Worm (Caenorhabditis elegans) whole organism, mixed stage, embryonic: Measurements from ENCODE around the gene mai-1.

ENCODE experiments used
- M03D4.4 ChIP-seq: sonication (generic microtip); optimal IDR thresholded peaks from 2 replicates; lab custom pipeline; 2017; ENCODE audit warnings: mild to moderate bottlenecking, missing genetic modification characterization, missing compliant biosample characterization
- bed-3 ChIP-seq: fragments of 200-800 bp; sonication (Bioruptor generic); optimal IDR thresholded peaks from 3 replicates; lab custom pipeline; 2018; ENCODE audit warnings: mild to moderate bottlenecking, missing genetic modification characterization, moderate library complexity, missing compliant biosample characterization
- blmp-1 ChIP-seq: fragments of 150-350 bp; optimal IDR thresholded peaks from 2 replicates; lab custom pipeline; 2014; ENCODE audit warnings: missing biosample characterization, missing genetic modification characterization
- ceh-39 ChIP-seq: fragments of 150-350 bp; optimal IDR thresholded peaks from 2 replicates; lab custom pipeline; 2014; ENCODE audit warnings: missing biosample characterization, missing genetic modification characterization
- ceh-43 ChIP-seq: fragments of 200-800 bp; sonication (Bioruptor generic); optimal IDR thresholded peaks from 2 replicates; lab custom pipeline; 2018; ENCODE audit warnings: mild to moderate bottlenecking, missing genetic modification characterization, moderate library complexity, missing compliant biosample characterization
- ceh-83 ChIP-seq: fragments of 200-800 bp; sonication (Bioruptor generic); optimal IDR thresholded peaks from 2 replicates; lab custom pipeline; 2018; ENCODE audit warnings: mild to moderate bottlenecking, missing genetic modification characterization, missing compliant biosample characterization
- ces-1 ChIP-seq: fragments of 150-350 bp; optimal IDR thresholded peaks from 2 replicates; lab custom pipeline; 2014; ENCODE audit warnings: missing biosample characterization, missing genetic modification reagents, missing genetic modification characterization
- cnd-1 ChIP-seq: fragments of 200-800 bp; sonication (Bioruptor generic); optimal IDR thresholded peaks from 2 replicates; lab custom pipeline; 2018; ENCODE audit warnings: mild to moderate bottlenecking, missing genetic modification characterization, missing compliant biosample characterization
- drap-1 ChIP-seq: fragments of 200-800 bp; sonication (Bioruptor generic); optimal IDR thresholded peaks from 3 replicates; lab custom pipeline; 2018; ENCODE audit warnings: mild to moderate bottlenecking, missing genetic modification characterization, missing compliant biosample characterization
- elt-1 ChIP-seq: sonication (generic microtip); optimal IDR thresholded peaks from 2 replicates; lab custom pipeline; 2017; ENCODE audit warnings: missing genetic modification characterization, mild to moderate bottlenecking, missing compliant biosample characterization, antibody characterized with exemption, moderate library complexity, borderline replicate concordance; ENCODE audit not compliant: insufficient read depth
- elt-3 ChIP-seq: fragments of 150-350 bp; optimal IDR thresholded peaks from 2 replicates; lab custom pipeline; 2014; ENCODE audit warnings: missing biosample characterization, missing genetic modification characterization
- flh-1 ChIP-seq: fragments of 200-800 bp; sonication (Bioruptor generic); optimal IDR thresholded peaks from 2 replicates; lab custom pipeline; 2018; ENCODE audit warnings: mild to moderate bottlenecking, missing genetic modification characterization, moderate library complexity, missing compliant biosample characterization
- ham-2 ChIP-seq: fragments of 200-800 bp; sonication (Bioruptor generic); optimal IDR thresholded peaks from 2 replicates; lab custom pipeline; 2018; ENCODE audit warnings: mild to moderate bottlenecking, missing genetic modification characterization, missing compliant biosample characterization
- hlh-1 ChIP-seq: fragments of 150-350 bp; optimal IDR thresholded peaks from 2 replicates; lab custom pipeline; 2014; ENCODE audit warnings: missing biosample characterization, missing genetic modification reagents, missing genetic modification characterization
- lin-13 ChIP-seq: fragments of 150-350 bp; optimal IDR thresholded peaks from 2 replicates; lab custom pipeline; 2014; ENCODE audit warnings: missing biosample characterization, missing genetic modification characterization
- lin-32 ChIP-seq: fragments of 200-800 bp; sonication (Bioruptor generic); optimal IDR thresholded peaks from 2 replicates; lab custom pipeline; 2018; ENCODE audit warnings: mild to moderate bottlenecking, missing genetic modification characterization, missing compliant biosample characterization
- lsy-2 ChIP-seq: fragments of 150-350 bp; optimal IDR thresholded peaks from 2 replicates; lab custom pipeline; 2014; ENCODE audit warnings: missing biosample characterization, missing genetic modification characterization
- mab-5 ChIP-seq: fragments of 150-350 bp; optimal IDR thresholded peaks from 2 replicates; lab custom pipeline; 2014; ENCODE audit warnings: missing biosample characterization, missing genetic modification characterization
- mep-1 ChIP-seq: fragments of 150-350 bp; optimal IDR thresholded peaks from 2 replicates; lab custom pipeline; 2017; ENCODE audit warnings: missing biosample characterization, missing genetic modification reagents, missing genetic modification characterization, inconsistent platforms
- mls-2 ChIP-seq: sonication (generic microtip); optimal IDR thresholded peaks from 2 replicates; lab custom pipeline; 2016; ENCODE audit warnings: mild to moderate bottlenecking, missing genetic modification characterization, moderate library complexity, missing compliant biosample characterization
- nhr-12 ChIP-seq: fragments of 150-350 bp; optimal IDR thresholded peaks from 2 replicates; lab custom pipeline; 2014; ENCODE audit warnings: missing biosample characterization, missing genetic modification characterization
- nhr-2 ChIP-seq: fragments of 150-350 bp; optimal IDR thresholded peaks from 2 replicates; lab custom pipeline; 2014; ENCODE audit warnings: missing biosample characterization, missing genetic modification characterization
- nhr-237 ChIP-seq: fragments of 150-350 bp; optimal IDR thresholded peaks from 2 replicates; lab custom pipeline; 2014; ENCODE audit warnings: missing biosample characterization, missing genetic modification characterization
- nhr-28 ChIP-seq: fragments of 150-350 bp; optimal IDR thresholded peaks from 2 replicates; lab custom pipeline; 2014; ENCODE audit warnings: missing biosample characterization, missing genetic modification characterization
- nhr-76 ChIP-seq: sonication (generic microtip); optimal IDR thresholded peaks from 2 replicates; lab custom pipeline; 2017; ENCODE audit warnings: missing biosample characterization, missing genetic modification characterization
- pha-4 ChIP-seq: fragments of 150-350 bp; optimal IDR thresholded peaks from 2 replicates; lab custom pipeline; 2018; ENCODE audit warnings: missing biosample characterization, missing genetic modification reagents, missing genetic modification characterization
- sem-2 ChIP-seq: fragments of 200-800 bp; sonication (Bioruptor generic); optimal IDR thresholded peaks from 2 replicates; lab custom pipeline; 2018; ENCODE audit warnings: mild to moderate bottlenecking, missing genetic modification characterization, missing compliant biosample characterization
- snpc-4 ChIP-seq: fragments of 150-350 bp; optimal IDR thresholded peaks from 2 replicates; lab custom pipeline; 2014; ENCODE audit warnings: missing biosample characterization, missing genetic modification characterization
- sptf-1 ChIP-seq: sonication (generic microtip); optimal IDR thresholded peaks from 2 replicates; lab custom pipeline; 2017; ENCODE audit warnings: mild to moderate bottlenecking, missing genetic modification characterization, moderate library complexity, missing compliant biosample characterization
- tbx-8 ChIP-seq: fragments of 200-800 bp; sonication (Bioruptor generic); optimal IDR thresholded peaks from 2 replicates; lab custom pipeline; 2018; ENCODE audit warnings: mild to moderate bottlenecking, missing genetic modification characterization, moderate library complexity, missing compliant biosample characterization
- unc-120 ChIP-seq: sonication (generic microtip); optimal IDR thresholded peaks from 2 replicates; lab custom pipeline; 2017; ENCODE audit warnings: missing genetic modification characterization, missing compliant biosample characterization; ENCODE audit not compliant: poor library complexity, severe bottlenecking
- unc-39 ChIP-seq: fragments of 150-350 bp; optimal IDR thresholded peaks from 2 replicates; lab custom pipeline; 2014; ENCODE audit warnings: missing biosample characterization, missing genetic modification characterization
- unc-62 ChIP-seq: fragments of 150-350 bp; optimal IDR thresholded peaks from 2 replicates; lab custom pipeline; 2014; ENCODE audit warnings: missing biosample characterization, missing genetic modification reagents, missing genetic modification characterization
- zip-8 ChIP-seq: fragments of 150-350 bp; optimal IDR thresholded peaks from 2 replicates; lab custom pipeline; 2014; ENCODE audit warnings: missing biosample characterization, missing genetic modification characterization
- ztf-11 ChIP-seq: fragments of 150-350 bp; optimal IDR thresholded peaks from 2 replicates; lab custom pipeline; 2014; ENCODE audit warnings: missing biosample characterization, missing genetic modification characterization

Gene mai-1

ce11 chrX:3108603-3109002 is 7.8 kb downstream of the mai-1 start:
- TF ChIP-seq hlh-1 (tag; lab: Kevin White, UChicago), result peak; percentile 45
- TF ChIP-seq ceh-83 (GFP tag; lab: Kevin White, UChicago), result no peak

ce11 chrX:3106137-3106536 is 10.3 kb downstream of the mai-1 start, which contains the start of gene K10B3.5:
Gene K10B3.5 (minus strand): TSS chrX:3106479.
- TF ChIP-seq elt-1 (peak; percentile 16), lin-13 (tag; lab: Kevin White, UChicago) (peak; percentile 77), cnd-1 (tag; lab: Kevin White, UChicago) (no peak), lsy-2 (peak; percentile 66), elt-3 (tag; lab: Kevin White, UChicago) (no peak), mls-2 (tag; lab: Kevin White, UChicago) (no peak), nhr-28 (tag; lab: Kevin White, UChicago) (no peak), ztf-11 (tag; lab: Kevin White, UChicago) (no peak), zip-8 (tag; lab: Kevin White, UChicago) (no peak), nhr-76 (tag; lab: Kevin White, UChicago) (no peak), unc-120 (tag; lab: Kevin White, UChicago) (no peak), mab-5 (tag; lab: Kevin White, UChicago) (peak; percentile 20), bed-3 (GFP tag; lab: Kevin White, UChicago) (no peak), ham-2 (GFP tag; lab: Kevin White, UChicago) (no peak), nhr-237 (no peak), sptf-1 (no peak), nhr-2 (tag; lab: Kevin White, UChicago) (peak; percentile 24), hlh-1 (tag; lab: Kevin White, UChicago) (no peak), flh-1 (GFP tag; lab: Kevin White, UChicago) (no peak), ceh-39 (tag; lab: Kevin White, UChicago) (peak; percentile 16), snpc-4 (tag; lab: Kevin White, UChicago) (no peak), ceh-83 (GFP tag; lab: Kevin White, UChicago) (no peak), ceh-43 (GFP tag; lab: Kevin White, UChicago) (no peak), ces-1 (peak; percentile 52), blmp-1 (tag; lab: Kevin White, UChicago) (no peak), sem-2 (GFP tag; lab: Kevin White, UChicago) (no peak), tbx-8 (GFP tag; lab: Kevin White, UChicago) (no peak), unc-39 (tag; lab: Kevin White, UChicago) (no peak), M03D4.4 (tag; lab: Kevin White, UChicago) (no peak), mep-1 (tag; lab: Kevin White, UChicago) (peak; percentile 85), lin-32 (GFP tag; lab: Kevin White, UChicago) (no peak), nhr-12 (tag; lab: Kevin White, UChicago) (no peak), unc-62 (GFP tag; lab: Kevin White, UChicago) (no peak), drap-1 (no peak), pha-4 (tag; lab: Kevin White, UChicago) (peak; percentile 13)

- TF ChIP-seq flh-1 (GFP tag; lab: Kevin White, UChicago) (no peak), blmp-1 (tag; lab: Kevin White, UChicago) (no peak), ces-1 (no peak), bed-3 (GFP tag; lab: Kevin White, UChicago) (no peak), mls-2 (tag; lab: Kevin White, UChicago) (peak; percentile 79), nhr-237 (no peak), nhr-76 (tag; lab: Kevin White, UChicago) (no peak), M03D4.4 (tag; lab: Kevin White, UChicago) (peak; percentile 54), snpc-4 (tag; lab: Kevin White, UChicago) (no peak), ham-2 (GFP tag; lab: Kevin White, UChicago) (peak; percentile 25), nhr-2 (tag; lab: Kevin White, UChicago) (no peak), drap-1 (no peak), zip-8 (tag; lab: Kevin White, UChicago) (no peak), mep-1 (tag; lab: Kevin White, UChicago) (no peak), sem-2 (GFP tag; lab: Kevin White, UChicago) (no peak), nhr-28 (tag; lab: Kevin White, UChicago) (no peak), ceh-83 (GFP tag; lab: Kevin White, UChicago) (peak; percentile 13), sptf-1 (peak; percentile 62), unc-39 (tag; lab: Kevin White, UChicago) (no peak), ceh-39 (tag; lab: Kevin White, UChicago) (peak; percentile 18), unc-62 (GFP tag; lab: Kevin White, UChicago) (no peak), lin-32 (GFP tag; lab: Kevin White, UChicago) (peak; percentile 21), ceh-43 (GFP tag; lab: Kevin White, UChicago) (no peak), nhr-12 (tag; lab: Kevin White, UChicago) (no peak), unc-120 (tag; lab: Kevin White, UChicago) (no peak), pha-4 (tag; lab: Kevin White, UChicago) (peak; percentile 32), ztf-11 (tag; lab: Kevin White, UChicago) (no peak), lsy-2 (no peak), cnd-1 (tag; lab: Kevin White, UChicago) (peak; percentile 57), hlh-1 (tag; lab: Kevin White, UChicago) (no peak), elt-3 (tag; lab: Kevin White, UChicago) (no peak), elt-1 (no peak), mab-5 (tag; lab: Kevin White, UChicago) (no peak), tbx-8 (GFP tag; lab: Kevin White, UChicago) (no peak), lin-13 (tag; lab: Kevin White, UChicago) (no peak)
Measured at ce11 chrX:3102817-3103216, 13.6 kb downstream of the mai-1 start.
